Fruit fly (Drosophila melanogaster) whole organism, embryonic: Measurements from ENCODE around the gene CG13124.

ENCODE experiments used
- Abd-B ChIP-seq: fragments of 200-800 bp; sonication (Bioruptor generic); optimal IDR thresholded peaks from 2 replicates; lab custom pipeline; 2018; ENCODE audit warnings: missing biosample characterization, mild to moderate bottlenecking, missing genetic modification characterization, moderate library complexity
- Adf1 ChIP-seq: fragments of 200-800 bp; sonication (Bioruptor generic); IDR thresholded peaks from 2 replicates; pipeline ENCODE4 v1.3.6; 2022; ENCODE audit warnings: missing biosample characterization, missing genetic modification characterization
- CG10147 ChIP-seq: fragments of 200-800 bp; sonication (Bioruptor generic); optimal IDR thresholded peaks from 2 replicates; lab custom pipeline; 2019; ENCODE audit warnings: missing biosample characterization, mild to moderate bottlenecking, missing genetic modification characterization, moderate library complexity
- CG12299 ChIP-seq: fragments of 200-800 bp; sonication (Bioruptor generic); optimal IDR thresholded peaks from 2 replicates; lab custom pipeline; 2018; ENCODE audit warnings: missing biosample characterization, mild to moderate bottlenecking, missing genetic modification characterization
- CG13287 ChIP-seq: fragments of 200-800 bp; sonication (Bioruptor generic); IDR thresholded peaks from 2 replicates; pipeline ENCODE4 v1.3.6; 2022; ENCODE audit warnings: missing biosample characterization, missing genetic modification characterization; ENCODE audit not compliant: partially characterized antibody
- CG14710 ChIP-seq: fragments of 200-800 bp; sonication (Bioruptor generic); optimal IDR thresholded peaks from 3 replicates; lab custom pipeline; 2019; ENCODE audit warnings: missing biosample characterization, mild to moderate bottlenecking, missing genetic modification characterization, moderate library complexity
- CG14965 ChIP-seq: fragments of 200-800 bp; sonication (Bioruptor generic); optimal IDR thresholded peaks from 2 replicates; lab custom pipeline; 2016; ENCODE audit warnings: missing biosample characterization, missing genetic modification characterization, borderline replicate concordance
- CG1529 ChIP-seq: fragments of 200-800 bp; sonication (Bioruptor generic); optimal IDR thresholded peaks from 3 replicates; lab custom pipeline; 2018; ENCODE audit warnings: missing biosample characterization, missing genetic modification characterization
- CG1603 ChIP-seq: fragments of 200-800 bp; sonication (Bioruptor generic); optimal IDR thresholded peaks from 2 replicates; lab custom pipeline; 2019; ENCODE audit warnings: missing biosample characterization, mild to moderate bottlenecking, missing genetic modification characterization, moderate library complexity
- CG17186 ChIP-seq: fragments of 200-800 bp; sonication (Bioruptor generic); optimal IDR thresholded peaks from 3 replicates; lab custom pipeline; 2017; ENCODE audit warnings: missing biosample characterization, missing genetic modification reagents, missing genetic modification characterization
- CG17361 ChIP-seq: fragments of 200-800 bp; sonication (Bioruptor generic); IDR thresholded peaks from 3 replicates; pipeline ENCODE4 v1.3.6; 2022; ENCODE audit warnings: missing biosample characterization, missing genetic modification characterization
- CG17385 ChIP-seq: fragments of 200-800 bp; sonication (Bioruptor generic); optimal IDR thresholded peaks from 3 replicates; lab custom pipeline; 2018; ENCODE audit warnings: missing biosample characterization, mild to moderate bottlenecking, missing genetic modification characterization
- CG2678 ChIP-seq: fragments of 200-800 bp; sonication (Bioruptor generic); optimal IDR thresholded peaks from 3 replicates; lab custom pipeline; 2019; ENCODE audit warnings: missing biosample characterization, mild to moderate bottlenecking, missing genetic modification characterization, moderate library complexity
- CG30403 ChIP-seq: fragments of 200-800 bp; sonication (Bioruptor generic); optimal IDR thresholded peaks from 3 replicates; lab custom pipeline; 2016; ENCODE audit warnings: missing biosample characterization, missing genetic modification characterization
- CG31388 ChIP-seq: fragments of 200-800 bp; sonication (Bioruptor generic); optimal IDR thresholded peaks from 2 replicates; lab custom pipeline; 2016; ENCODE audit warnings: missing biosample characterization, missing genetic modification characterization
- CG31441 ChIP-seq: fragments of 200-800 bp; sonication (Bioruptor generic); IDR thresholded peaks from 2 replicates; pipeline ENCODE4 v1.3.6; 2022; ENCODE audit warnings: missing biosample characterization, missing genetic modification characterization
- CG34422 ChIP-seq: fragments of 200-800 bp; sonication (Bioruptor generic); IDR thresholded peaks from 3 replicates; pipeline ENCODE4 v1.3.6; 2022; ENCODE audit warnings: missing biosample characterization, missing genetic modification characterization
- CG3838 ChIP-seq: fragments of 200-800 bp; sonication (Bioruptor generic); optimal IDR thresholded peaks from 3 replicates; lab custom pipeline; 2016; ENCODE audit warnings: missing biosample characterization, missing genetic modification characterization
- CG4617 ChIP-seq: fragments of 200-800 bp; sonication (Bioruptor generic); optimal IDR thresholded peaks from 3 replicates; lab custom pipeline; 2016; ENCODE audit warnings: missing biosample characterization, missing genetic modification characterization, borderline replicate concordance
- CG6272 ChIP-seq: fragments of 200-800 bp; sonication (Bioruptor generic); IDR thresholded peaks from 2 replicates; pipeline ENCODE4 v1.3.6; 2022; ENCODE audit warnings: missing biosample characterization, missing genetic modification characterization
- CG7271 ChIP-seq: fragments of 200-800 bp; sonication (Bioruptor generic); optimal IDR thresholded peaks from 2 replicates; lab custom pipeline; 2018; ENCODE audit warnings: missing biosample characterization, mild to moderate bottlenecking, missing genetic modification characterization, moderate library complexity
- CG7839 ChIP-seq: fragments of 200-800 bp; sonication (Bioruptor generic); optimal IDR thresholded peaks from 3 replicates; lab custom pipeline; 2018; ENCODE audit warnings: missing biosample characterization, mild to moderate bottlenecking, missing genetic modification characterization, moderate library complexity
- CG8924 ChIP-seq: fragments of 200-800 bp; optimal IDR thresholded peaks from 3 replicates; lab custom pipeline; 2019; ENCODE audit warnings: missing biosample characterization, mild to moderate bottlenecking, missing genetic modification characterization, moderate library complexity
- Dip3 ChIP-seq: fragments of 200-800 bp; sonication (Bioruptor generic); optimal IDR thresholded peaks from 3 replicates; lab custom pipeline; 2016; ENCODE audit warnings: missing biosample characterization, missing genetic modification characterization
- E2f1 ChIP-seq: fragments of 200-800 bp; sonication (Bioruptor generic); IDR thresholded peaks from 2 replicates; pipeline ENCODE4 v1.3.6; 2022; ENCODE audit warnings: missing biosample characterization, missing genetic modification characterization
- HLH3B ChIP-seq: fragments of 200-800 bp; sonication (Bioruptor generic); IDR thresholded peaks from 2 replicates; pipeline ENCODE4 v1.3.6; 2022; ENCODE audit warnings: missing biosample characterization, missing genetic modification characterization
- Lim3 ChIP-seq: fragments of 200-800 bp; sonication (Bioruptor generic); IDR thresholded peaks from 2 replicates; pipeline ENCODE4 v1.3.6; 2022; ENCODE audit warnings: missing biosample characterization, missing genetic modification characterization
- Max ChIP-seq: fragments of 200-800 bp; sonication (Bioruptor generic); optimal IDR thresholded peaks from 2 replicates; lab custom pipeline; 2016; ENCODE audit warnings: missing biosample characterization, mild to moderate bottlenecking, missing genetic modification characterization
- Med ChIP-seq: fragments of 200-800 bp; sonication (Bioruptor generic); peaks from one replicate; lab custom pipeline; 2016; ENCODE audit warnings: missing biosample characterization, missing genetic modification characterization, mild to moderate bottlenecking, inconsistent platforms, moderate library complexity
- Myb ChIP-seq: fragments of 200-800 bp; sonication (Bioruptor generic); optimal IDR thresholded peaks from 2 replicates; lab custom pipeline; 2016; ENCODE audit warnings: missing biosample characterization, missing genetic modification characterization
- NC2α ChIP-seq: fragments of 200-800 bp; sonication (Bioruptor generic); optimal IDR thresholded peaks from 2 replicates; lab custom pipeline; 2016; ENCODE audit warnings: missing biosample characterization, missing genetic modification characterization
- Opbp ChIP-seq: fragments of 200-800 bp; sonication (Bioruptor generic); IDR thresholded peaks from 3 replicates; pipeline ENCODE4 v1.3.6; 2022; ENCODE audit warnings: missing biosample characterization, missing genetic modification characterization; ENCODE audit not compliant: partially characterized antibody
- Ravus ChIP-seq: fragments of 200-800 bp; sonication (Bioruptor generic); IDR thresholded peaks from 2 replicates; pipeline ENCODE4 v1.3.6; 2022; ENCODE audit warnings: missing biosample characterization, missing genetic modification characterization
- Sox102F ChIP-seq: fragments of 200-800 bp; sonication (Bioruptor generic); optimal IDR thresholded peaks from 2 replicates; lab custom pipeline; 2018; ENCODE audit warnings: missing biosample characterization, mild to moderate bottlenecking, missing genetic modification characterization, moderate library complexity
- Sry-δ ChIP-seq: fragments of 200-800 bp; sonication (Bioruptor generic); optimal IDR thresholded peaks from 2 replicates; lab custom pipeline; 2016; ENCODE audit warnings: missing biosample characterization, missing genetic modification characterization
- ara ChIP-seq: fragments of 200-800 bp; sonication (Bioruptor generic); IDR thresholded peaks from 2 replicates; pipeline ENCODE4 v1.3.6; 2022; ENCODE audit warnings: missing biosample characterization, missing genetic modification characterization
- az2 ChIP-seq: fragments of 200-800 bp; sonication (Bioruptor generic); optimal IDR thresholded peaks from 3 replicates; lab custom pipeline; 2016; ENCODE audit warnings: missing biosample characterization, missing genetic modification characterization
- cato ChIP-seq: fragments of 200-800 bp; sonication (Bioruptor generic); optimal IDR thresholded peaks from 2 replicates; lab custom pipeline; 2016; ENCODE audit warnings: missing biosample characterization, missing genetic modification characterization, borderline replicate concordance
- chm ChIP-seq: fragments of 200-800 bp; sonication (Bioruptor generic); IDR thresholded peaks from 2 replicates; pipeline ENCODE4 v1.3.6; 2022; ENCODE audit warnings: missing biosample characterization, missing genetic modification characterization
- dm ChIP-seq: fragments of 200-800 bp; sonication (Bioruptor generic); optimal IDR thresholded peaks from 3 replicates; lab custom pipeline; 2016; ENCODE audit warnings: missing biosample characterization, missing genetic modification characterization
- gfzf ChIP-seq: fragments of 200-800 bp; sonication (Bioruptor generic); optimal IDR thresholded peaks from 2 replicates; lab custom pipeline; 2016; ENCODE audit warnings: missing biosample characterization, mild to moderate bottlenecking, missing genetic modification characterization, moderate library complexity
- her ChIP-seq: fragments of 200-800 bp; sonication (Bioruptor generic); optimal IDR thresholded peaks from 2 replicates; lab custom pipeline; 2016; ENCODE audit warnings: missing biosample characterization, missing genetic modification characterization
- ken ChIP-seq: fragments of 200-800 bp; sonication (Bioruptor generic); IDR thresholded peaks from 3 replicates; pipeline ENCODE4 v1.3.6; 2022; ENCODE audit warnings: missing biosample characterization, missing genetic modification characterization
- lmd ChIP-seq: fragments of 200-800 bp; sonication (Bioruptor generic); IDR thresholded peaks from 2 replicates; pipeline ENCODE4 v1.3.6; 2022; ENCODE audit warnings: missing biosample characterization, missing genetic modification characterization
- pb ChIP-seq: fragments of 200-800 bp; sonication (Bioruptor generic); optimal IDR thresholded peaks from 3 replicates; lab custom pipeline; 2016; ENCODE audit warnings: missing biosample characterization, missing genetic modification characterization
- ranshi ChIP-seq: fragments of 200-800 bp; sonication (Bioruptor generic); IDR thresholded peaks from 2 replicates; pipeline ENCODE4 v1.3.6; 2022; ENCODE audit warnings: missing biosample characterization, missing genetic modification characterization
- ro ChIP-seq: fragments of 200-800 bp; sonication (Bioruptor generic); IDR thresholded peaks from 2 replicates; pipeline ENCODE4 v1.3.6; 2022; ENCODE audit warnings: missing biosample characterization, missing genetic modification characterization
- sd ChIP-seq: fragments of 200-800 bp; sonication (Bioruptor generic); optimal IDR thresholded peaks from 3 replicates; lab custom pipeline; 2018; ENCODE audit warnings: missing biosample characterization, mild to moderate bottlenecking, missing genetic modification characterization, moderate library complexity
- tna ChIP-seq: fragments of 200-800 bp; sonication (Bioruptor generic); IDR thresholded peaks from 2 replicates; pipeline ENCODE4 v1.3.6; 2022; ENCODE audit warnings: missing biosample characterization, missing genetic modification characterization; ENCODE audit not compliant: partially characterized antibody
- tx ChIP-seq: fragments of 200-800 bp; sonication (Bioruptor generic); optimal IDR thresholded peaks from 2 replicates; lab custom pipeline; 2016; ENCODE audit warnings: missing biosample characterization, missing genetic modification characterization

Gene CG13124

dm6 chr2L:9912570-9913260 lies 4.3 kb upstream of the CG13124 start, which contains the start of the genes Etl1 and Srp54 (continued):
- TF ChIP-seq Dip3 (GFP tag; lab: Kevin White, UChicago) (no peak), Sox102F (GFP tag; lab: Kevin White, UChicago) (no peak), CG8924 (peak; percentile 10), CG12299 (no peak), sd (tag; lab: Kevin White, UChicago) (peak; percentile 20), CG13287 (GFP tag; lab: Robert Waterston, UW) (no peak; the same call in 1 of the 2 replicates), CG31388 (no peak), Sry-δ (peak; percentile 28), CG14965 (GFP tag; lab: Kevin White, UChicago) (no peak), Abd-B (GFP tag; lab: Kevin White, UChicago) (peak; percentile 27), CG4617 (GFP tag; lab: Kevin White, UChicago) (peak; percentile 30), CG1603 (tag; lab: Kevin White, UChicago) (peak; percentile 0), pb (GFP tag; lab: Kevin White, UChicago) (no peak), ranshi (no peak), Max (GFP tag; lab: Kevin White, UChicago) (peak; percentile 5), CG17186 (GFP tag; lab: Kevin White, UChicago) (peak; percentile 68), Adf1 (GFP tag; lab: Robert Waterston, UW) (no peak), ro (GFP tag; lab: Robert Waterston, UW) (no peak), CG3838 (GFP tag; lab: Kevin White, UChicago) (no peak), cato (GFP tag; lab: Kevin White, UChicago) (no peak), az2 (GFP tag; lab: Kevin White, UChicago) (no peak), CG1529 (GFP tag; lab: Kevin White, UChicago) (no peak), gfzf (GFP tag; lab: Kevin White, UChicago) (peak; percentile 67), chm (GFP tag; lab: Robert Waterston, UW) (no peak), E2f1 (GFP tag; lab: Robert Waterston, UW) (no peak), Ravus (GFP tag; lab: Robert Waterston, UW) (no peak), CG34422 (0 out of 3 replicates have a peak, but pooled peaks have one; percentile 25), CG10147 (GFP tag; lab: Kevin White, UChicago) (no peak), tna (no peak), Lim3 (GFP tag; lab: Robert Waterston, UW) (no peak), her (GFP tag; lab: Kevin White, UChicago) (no peak), CG7839 (tag; lab: Kevin White, UChicago) (no peak), lmd (no peak), NC2α (GFP tag; lab: Kevin White, UChicago) (no peak), tx (no peak), ara (GFP tag; lab: Robert Waterston, UW) (no peak), Med (peak; percentile 66), CG14710 (tag; lab: Kevin White, UChicago) (peak; percentile 72), CG2678 (peak; percentile 7), CG30403 (no peak), CG6272 (GFP tag; lab: Robert Waterston, UW) (no peak), ken (GFP tag; lab: Robert Waterston, UW) (no peak), CG17361 (peak; percentile 27; the same call in 1 of the 3 replicates), CG7271 (tag; lab: Kevin White, UChicago) (no peak), CG31441 (GFP tag; lab: Robert Waterston, UW) (0 out of 2 replicates have a peak, but pooled peaks have one; percentile 20), Myb (GFP tag; lab: Kevin White, UChicago) (peak; percentile 6), HLH3B (GFP tag; lab: Robert Waterston, UW) (no peak), dm (GFP tag; lab: Kevin White, UChicago) (no peak), Opbp (GFP tag; lab: Robert Waterston, UW) (peak; percentile 4; the same call in 1 of the 3 replicates), CG17385 (no peak)
